Worm (Caenorhabditis elegans): ENCODE data around the gene cyh-1.
A peak's percentile ranks its signal among the peaks of the same experiment; 100 is the strongest.

The cyh-1 gene

ce11 chrII:3518961-3519544 lies 14.2 kb downstream of the cyh-1 start, which contains the start of gene clec-126 (continued):
- TF ChIP-seq sem-2 (GFP tag; optimal IDR thresholded peaks at IDR 0.05), result peak; percentile 78
- peak; percentile 40 for TF ChIP-seq bed-3 (GFP tag; optimal IDR thresholded peaks at IDR 0.05)

ce11 chrII:3520988-3521850 lies 16.4 kb downstream of the cyh-1 start, which contains the start of gene W09G10.9:
Gene W09G10.9, plus strand, starts transcription at chrII:3521800.
- TF ChIP-seq sem-2 (GFP tag; optimal IDR thresholded peaks at IDR 0.05), result peak; percentile 70
- TF ChIP-seq hlh-1 (tag; optimal IDR thresholded peaks at IDR 0.05), result peak; percentile 50
- peak; percentile 48 for TF ChIP-seq flh-1 (GFP tag; optimal IDR thresholded peaks at IDR 0.05)
- peak; percentile 79 for TF ChIP-seq ceh-43 (GFP tag; optimal IDR thresholded peaks at IDR 0.05)
- no peak for TF ChIP-seq ceh-39 (tag; optimal IDR thresholded peaks at IDR 0.05)
- TF ChIP-seq drap-1 (GFP tag; optimal IDR thresholded peaks at IDR 0.05), result peak; percentile 85
- peak; percentile 72 for TF ChIP-seq lin-32 (GFP tag; optimal IDR thresholded peaks at IDR 0.05)
- TF ChIP-seq nhr-2 (tag; optimal IDR thresholded peaks at IDR 0.05), result no peak
- peak; percentile 28 for TF ChIP-seq lin-13 (tag; optimal IDR thresholded peaks at IDR 0.05)
- TF ChIP-seq mep-1 (tag; optimal IDR thresholded peaks at IDR 0.05), result peak; percentile 30
- peak; percentile 94 for TF ChIP-seq sptf-1 (tag; optimal IDR thresholded peaks at IDR 0.05)
- peak; percentile 70 for TF ChIP-seq unc-120 (tag; optimal IDR thresholded peaks at IDR 0.05; ENCODE audit: poor library complexity, severe bottlenecking)
- no peak for TF ChIP-seq unc-39 (tag; optimal IDR thresholded peaks at IDR 0.05)
- TF ChIP-seq unc-62 (GFP tag; optimal IDR thresholded peaks at IDR 0.05), result no peak
- no peak for TF ChIP-seq zip-8 (tag; optimal IDR thresholded peaks at IDR 0.05)
- peak; percentile 34 for TF ChIP-seq lsy-2 (tag; optimal IDR thresholded peaks at IDR 0.05)
- TF ChIP-seq nhr-12 (tag; optimal IDR thresholded peaks at IDR 0.05), result no peak
- peak; percentile 33 for TF ChIP-seq ztf-11 (tag; optimal IDR thresholded peaks at IDR 0.05)
- peak; percentile 70 for TF ChIP-seq bed-3 (GFP tag; optimal IDR thresholded peaks at IDR 0.05)
- peak; percentile 91 for TF ChIP-seq ceh-83 (GFP tag; optimal IDR thresholded peaks at IDR 0.05)
- peak; percentile 85 for TF ChIP-seq cnd-1 (tag; optimal IDR thresholded peaks at IDR 0.05)
- TF ChIP-seq pha-4 (tag; optimal IDR thresholded peaks at IDR 0.05), result no peak
- TF ChIP-seq ham-2 (GFP tag; optimal IDR thresholded peaks at IDR 0.05), result peak; percentile 80
- peak; percentile 29 for TF ChIP-seq ces-1 (GFP tag; optimal IDR thresholded peaks at IDR 0.05)
- peak; percentile 41 for TF ChIP-seq nhr-237 (tag; optimal IDR thresholded peaks at IDR 0.05)
- TF ChIP-seq nhr-76 (tag; optimal IDR thresholded peaks at IDR 0.05), result no peak
- TF ChIP-seq blmp-1 (tag; optimal IDR thresholded peaks at IDR 0.05), result no peak
- TF ChIP-seq elt-3 (tag; optimal IDR thresholded peaks at IDR 0.05), result no peak
- TF ChIP-seq elt-1 (tag; optimal IDR thresholded peaks at IDR 0.05; ENCODE audit: borderline replicate concordance, insufficient read depth), result no peak
- no peak for TF ChIP-seq snpc-4 (tag; optimal IDR thresholded peaks at IDR 0.05)
- TF ChIP-seq M03D4.4 (tag; optimal IDR thresholded peaks at IDR 0.05), result peak; percentile 89
- peak; percentile 91 for TF ChIP-seq mls-2 (tag; optimal IDR thresholded peaks at IDR 0.05)
- TF ChIP-seq nhr-28 (tag; optimal IDR thresholded peaks at IDR 0.05), result peak; percentile 1
- TF ChIP-seq tbx-8 (GFP tag; optimal IDR thresholded peaks at IDR 0.05), result peak; percentile 51
- TF ChIP-seq mab-5 (tag; optimal IDR thresholded peaks at IDR 0.05), result no peak

- TF ChIP-seq mep-1 (tag; optimal IDR thresholded peaks at IDR 0.05), result peak; percentile 70
- TF ChIP-seq ham-2 (GFP tag; optimal IDR thresholded peaks at IDR 0.05), result peak; percentile 20
- peak; percentile 93 for TF ChIP-seq lsy-2 (tag; optimal IDR thresholded peaks at IDR 0.05)
- TF ChIP-seq ces-1 (GFP tag; optimal IDR thresholded peaks at IDR 0.05), result peak; percentile 21
- peak; percentile 64 for TF ChIP-seq nhr-237 (tag; optimal IDR thresholded peaks at IDR 0.05)
Observed at ce11 chrII:3523547-3523946, 18.7 kb downstream of the cyh-1 start.
